Worm (Caenorhabditis elegans): ENCODE measurements around the gene F25F2.1.

DNA sequence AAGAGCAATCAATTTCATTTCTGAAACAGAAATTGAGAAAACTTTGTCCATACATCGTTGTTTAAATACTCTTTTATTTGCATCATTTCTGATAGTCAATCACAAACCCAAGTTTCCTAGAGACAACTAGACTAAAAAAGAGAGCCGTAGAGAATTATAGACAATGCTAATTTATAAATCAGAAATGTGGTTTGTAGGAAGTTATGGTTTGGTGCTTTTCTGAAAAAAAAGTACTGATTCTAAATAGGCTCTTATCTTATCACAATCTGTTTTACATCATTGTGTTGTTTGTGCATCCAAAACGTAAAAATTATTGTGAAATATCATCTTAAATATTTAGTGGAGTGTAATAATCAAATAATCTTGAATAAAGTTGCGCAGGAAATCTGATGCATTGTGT is 31.9 kb downstream of the F25F2.1 start, which contains the start of gene ugt-62:
- TF ChIP-seq ref-1 (GFP tag; conservative IDR thresholded peaks at IDR 0.05) (no peak), cog-1 (tag; optimal IDR thresholded peaks at IDR 0.05) (no peak), med-1 (GFP tag; optimal IDR thresholded peaks at IDR 0.05; ENCODE audit: insufficient read depth) (no peak), tab-1 (GFP tag; IDR thresholded peaks at IDR 0.05) (no peak), flt-1 (GFP tag; IDR thresholded peaks at IDR 0.05) (no peak), klf-2 (GFP tag; conservative IDR thresholded peaks at IDR 0.05) (no peak), ztf-29 (GFP tag; IDR thresholded peaks at IDR 0.05) (no peak), ztf-23 (GFP tag; IDR thresholded peaks at IDR 0.05) (no peak), T22C8.4 (GFP tag; IDR thresholded peaks at IDR 0.05) (no peak)

Measured in whole organism, midembryonic.